Fruit fly (Drosophila melanogaster) whole organism, embryonic: ENCODE results near the gene CG42487.

Source experiments
- Abd-B ChIP-seq: fragments of 200-800 bp; sonication (Bioruptor generic); optimal IDR thresholded peaks from 2 replicates; lab custom pipeline; 2018; ENCODE audit warnings: missing biosample characterization, mild to moderate bottlenecking, missing genetic modification characterization, moderate library complexity
- BtbVII ChIP-seq: fragments of 200-800 bp; sonication (Bioruptor generic); optimal IDR thresholded peaks from 3 replicates; lab custom pipeline; 2017; ENCODE audit warnings: missing biosample characterization, mild to moderate bottlenecking, missing genetic modification characterization
- CG10431 ChIP-seq: fragments of 200-800 bp; sonication (Bioruptor generic); optimal IDR thresholded peaks from 3 replicates; lab custom pipeline; 2018; ENCODE audit warnings: missing biosample characterization, mild to moderate bottlenecking, missing genetic modification characterization
- CG11085 ChIP-seq: fragments of 200-800 bp; sonication (Bioruptor generic); IDR thresholded peaks from 2 replicates; pipeline ENCODE4 v1.3.6; 2022; ENCODE audit warnings: missing biosample characterization, missing genetic modification characterization
- CG15073 ChIP-seq: fragments of 200-800 bp; sonication (Bioruptor generic); optimal IDR thresholded peaks from 2 replicates; lab custom pipeline; 2016; ENCODE audit warnings: missing biosample characterization, missing genetic modification characterization
- CG16863 ChIP-seq: fragments of 200-800 bp; sonication (Bioruptor generic); optimal IDR thresholded peaks from 3 replicates; lab custom pipeline; 2016; ENCODE audit warnings: missing biosample characterization, missing genetic modification characterization
- CG17328 ChIP-seq: fragments of 200-800 bp; sonication (Bioruptor generic); IDR thresholded peaks from 2 replicates; pipeline ENCODE4 v1.3.6; 2022; ENCODE audit warnings: missing biosample characterization, missing genetic modification characterization
- CG1832 ChIP-seq: fragments of 200-800 bp; sonication (Bioruptor generic); optimal IDR thresholded peaks from 2 replicates; lab custom pipeline; 2017; ENCODE audit warnings: missing biosample characterization, mild to moderate bottlenecking, missing genetic modification characterization, inconsistent platforms
- CG18599 ChIP-seq: fragments of 200-800 bp; sonication (Bioruptor generic); optimal IDR thresholded peaks from 3 replicates; lab custom pipeline; 2017; ENCODE audit warnings: missing biosample characterization, missing genetic modification characterization, mild to moderate bottlenecking, moderate library complexity, missing genetic modification reagents
- CG2129 ChIP-seq: fragments of 200-800 bp; sonication (Bioruptor generic); IDR thresholded peaks from 2 replicates; pipeline ENCODE4 v1.3.6; 2022; ENCODE audit warnings: missing biosample characterization, missing genetic modification characterization; ENCODE audit not compliant: partially characterized antibody
- CG2202 ChIP-seq: fragments of 200-800 bp; sonication (Bioruptor generic); optimal IDR thresholded peaks from 2 replicates; lab custom pipeline; 2018; ENCODE audit warnings: missing biosample characterization, mild to moderate bottlenecking, missing genetic modification characterization
- CG32767 ChIP-seq: fragments of 200-800 bp; sonication (Bioruptor generic); IDR thresholded peaks from 2 replicates; pipeline ENCODE4 v1.3.6; 2022; ENCODE audit warnings: missing biosample characterization, missing genetic modification characterization
- CG33557 ChIP-seq: fragments of 200-800 bp; sonication (Bioruptor generic); optimal IDR thresholded peaks from 2 replicates; lab custom pipeline; 2019; ENCODE audit warnings: missing biosample characterization, mild to moderate bottlenecking, missing genetic modification characterization, moderate library complexity
- CG34224 ChIP-seq: fragments of 200-800 bp; sonication (Bioruptor generic); IDR thresholded peaks from 3 replicates; pipeline ENCODE4 v1.3.6; 2022; ENCODE audit warnings: missing biosample characterization, missing genetic modification characterization; ENCODE audit not compliant: partially characterized antibody
- CG4360 ChIP-seq: fragments of 200-800 bp; sonication (Bioruptor generic); IDR thresholded peaks from 2 replicates; pipeline ENCODE4 v1.3.6; 2022; ENCODE audit warnings: missing biosample characterization, missing genetic modification characterization
- CG7839 ChIP-seq: fragments of 200-800 bp; sonication (Bioruptor generic); optimal IDR thresholded peaks from 3 replicates; lab custom pipeline; 2018; ENCODE audit warnings: missing biosample characterization, mild to moderate bottlenecking, missing genetic modification characterization, moderate library complexity
- CG7928 ChIP-seq: fragments of 200-800 bp; sonication (Bioruptor generic); optimal IDR thresholded peaks from 2 replicates; lab custom pipeline; 2017; ENCODE audit warnings: missing biosample characterization, mild to moderate bottlenecking, missing genetic modification characterization
- CG7987 ChIP-seq: fragments of 200-800 bp; sonication (Bioruptor generic); optimal IDR thresholded peaks from 2 replicates; lab custom pipeline; 2018; ENCODE audit warnings: missing biosample characterization, mild to moderate bottlenecking, missing genetic modification characterization, moderate library complexity
- Chrac-16 ChIP-seq: fragments of 200-800 bp; sonication (Bioruptor generic); optimal IDR thresholded peaks from 3 replicates; lab custom pipeline; 2016; ENCODE audit warnings: missing biosample characterization, missing genetic modification characterization
- Ets97D ChIP-seq: fragments of 200-800 bp; sonication (Bioruptor generic); optimal IDR thresholded peaks from 3 replicates; lab custom pipeline; 2016; ENCODE audit warnings: missing biosample characterization, missing genetic modification characterization
- GATAe ChIP-seq: fragments of 200-800 bp; sonication (Bioruptor generic); conservative IDR thresholded peaks from 2 replicates; pipeline ENCODE4 v1.3.6; 2022; ENCODE audit warnings: missing biosample characterization, missing genetic modification characterization
- HmgZ ChIP-seq: fragments of 200-800 bp; sonication (Bioruptor generic); optimal IDR thresholded peaks from 2 replicates; lab custom pipeline; 2018; ENCODE audit warnings: missing biosample characterization, mild to moderate bottlenecking, missing genetic modification characterization
- Kr ChIP-seq: fragments of 200-800 bp; sonication (Bioruptor generic); optimal IDR thresholded peaks from 2 replicates; lab custom pipeline; 2017; ENCODE audit warnings: missing biosample characterization, mild to moderate bottlenecking, missing genetic modification characterization
- MBD-R2 ChIP-seq: fragments of 200-800 bp; sonication (Bioruptor generic); IDR thresholded peaks from 2 replicates; pipeline ENCODE4 v1.3.6; 2022; ENCODE audit warnings: missing biosample characterization, missing genetic modification characterization
- Mes4 ChIP-seq: fragments of 200-800 bp; sonication (Bioruptor generic); optimal IDR thresholded peaks from 2 replicates; lab custom pipeline; 2016; ENCODE audit warnings: missing biosample characterization, missing genetic modification characterization
- Spps ChIP-seq: fragments of 200-800 bp; sonication (Bioruptor generic); optimal IDR thresholded peaks from 2 replicates; lab custom pipeline; 2018; ENCODE audit warnings: missing biosample characterization, mild to moderate bottlenecking, missing genetic modification characterization
- Usf ChIP-seq: fragments of 200-800 bp; sonication (Bioruptor generic); optimal IDR thresholded peaks from 2 replicates; lab custom pipeline; 2017; ENCODE audit warnings: missing genotype, missing biosample characterization, missing genetic modification characterization
- ase ChIP-seq: fragments of 200-800 bp; sonication (Bioruptor generic); IDR thresholded peaks from 3 replicates; pipeline ENCODE4 v1.3.6; 2022; ENCODE audit warnings: missing biosample characterization, missing genetic modification characterization
- bab2 ChIP-seq: fragments of 200-800 bp; sonication (Bioruptor generic); optimal IDR thresholded peaks from 2 replicates; lab custom pipeline; 2016; ENCODE audit warnings: missing biosample characterization, missing genetic modification characterization
- crc ChIP-seq: fragments of 200-800 bp; sonication (Bioruptor generic); optimal IDR thresholded peaks from 2 replicates; lab custom pipeline; 2016; ENCODE audit warnings: missing biosample characterization, missing genetic modification characterization
- crp ChIP-seq, 2 experiments: fragments of 200-800 bp; sonication (Bioruptor generic); optimal IDR thresholded peaks; 2 replicates in 1 of 2; 3 replicates in 1 of 2; lab custom pipeline; 2017; ENCODE audit warnings: missing biosample characterization in 2 of 2, missing genetic modification characterization in 2 of 2, mild to moderate bottlenecking in 1 of 2, moderate library complexity in 1 of 2
- dati ChIP-seq: fragments of 200-800 bp; sonication (Bioruptor generic); IDR thresholded peaks from 2 replicates; pipeline ENCODE4 v1.3.6; 2022; ENCODE audit warnings: missing biosample characterization, missing genetic modification characterization
- dmrt99B ChIP-seq: fragments of 200-800 bp; sonication (Bioruptor generic); optimal IDR thresholded peaks from 2 replicates; lab custom pipeline; 2018; ENCODE audit warnings: missing biosample characterization, mild to moderate bottlenecking, missing genetic modification characterization, moderate library complexity
- hb ChIP-seq: fragments of 200-800 bp; sonication (Bioruptor generic); IDR thresholded peaks from 3 replicates; pipeline ENCODE4 v1.3.6; 2022; ENCODE audit warnings: missing biosample characterization, missing genetic modification characterization; ENCODE audit not compliant: partially characterized antibody
- kni ChIP-seq: fragments of 200-800 bp; sonication (Bioruptor generic); optimal IDR thresholded peaks from 3 replicates; lab custom pipeline; 2017; ENCODE audit warnings: mild to moderate bottlenecking, missing biosample characterization, missing genetic modification reagents, missing genetic modification characterization
- lov ChIP-seq, 2 experiments: fragments of 200-800 bp in 1 of 2; fragments of >200 bp in 1 of 2; sonication (Bioruptor generic) in 1 of 2; IDR thresholded peaks in 1 of 2; optimal IDR thresholded peaks in 1 of 2; 2 replicates in 1 of 2; 3 replicates in 1 of 2; pipeline versions ENCODE4 v1.3.6 to Lab custom; 2017 to 2022; ENCODE audit warnings: missing biosample characterization in 1 of 2, missing genetic modification characterization in 1 of 2
- mam ChIP-seq: fragments of 200-800 bp; sonication (Bioruptor generic); optimal IDR thresholded peaks from 3 replicates; lab custom pipeline; 2016; ENCODE audit warnings: missing biosample characterization, missing genetic modification characterization
- mld ChIP-seq: fragments of 200-800 bp; sonication (Bioruptor generic); IDR thresholded peaks from 3 replicates; pipeline ENCODE4 v1.3.6; 2022; ENCODE audit warnings: missing biosample characterization, missing genetic modification characterization; ENCODE audit not compliant: partially characterized antibody
- p53 ChIP-seq: fragments of 200-800 bp; sonication (Bioruptor generic); optimal IDR thresholded peaks from 2 replicates; lab custom pipeline; 2016; ENCODE audit warnings: missing biosample characterization, missing genetic modification characterization
- sens ChIP-seq: fragments of 200-800 bp; sonication (Bioruptor generic); peaks from one replicate; lab custom pipeline; 2016; ENCODE audit warnings: missing biosample characterization, missing genetic modification characterization
- tll ChIP-seq, 2 experiments: fragments of 200-800 bp in 1 of 2; fragments of >200 bp in 1 of 2; sonication (Bioruptor generic) in 1 of 2; optimal IDR thresholded peaks; 2 replicates each; lab custom pipeline; 2017 to 2019; ENCODE audit warnings: missing biosample characterization in 2 of 2, missing genetic modification characterization in 2 of 2, mild to moderate bottlenecking in 1 of 2, moderate library complexity in 1 of 2
- zf30C ChIP-seq: fragments of 200-800 bp; sonication (Bioruptor generic); optimal IDR thresholded peaks from 3 replicates; lab custom pipeline; 2018; ENCODE audit warnings: missing biosample characterization, mild to moderate bottlenecking, missing genetic modification characterization

Gene CG42487

dm6 chr3R:27946555-27947204, 12.4 kb downstream of the CG42487 start (continued):
- TF ChIP-seq kni, result peak; percentile 81
- TF ChIP-seq GATAe, result peak; percentile 71
- peak; percentile 49 for TF ChIP-seq CG10431 (GFP tag; lab: Kevin White, UChicago)
- no peak for TF ChIP-seq lov (optimal IDR thresholded peaks at IDR 0.05; lab: Kevin White, UChicago)
- 0 out of 3 replicates have a peak, but pooled peaks have one; percentile 17 for TF ChIP-seq lov (GFP tag; IDR thresholded peaks at IDR 0.05; lab: Robert Waterston, UW)
- TF ChIP-seq CG7928 (GFP tag; lab: Kevin White, UChicago), result no peak

- TF ChIP-seq sens (GFP tag; lab: Kevin White, UChicago), result peak; percentile 23
- TF ChIP-seq ase (GFP tag; lab: Robert Waterston, UW), result no peak
Observed at dm6 chr3R:27945398-27945797, 13.6 kb downstream of the CG42487 start.

- no peak for TF ChIP-seq CG33557
- no peak for TF ChIP-seq Mes4 (GFP tag; lab: Kevin White, UChicago)
- no peak for TF ChIP-seq CG32767 (GFP tag; lab: Robert Waterston, UW)
- TF ChIP-seq bab2, result no peak
- no peak for TF ChIP-seq p53 (GFP tag; lab: Kevin White, UChicago)
- TF ChIP-seq CG2129, result peak; percentile 81
- TF ChIP-seq dmrt99B (tag; lab: Kevin White, UChicago), result no peak
- TF ChIP-seq mld (GFP tag; lab: Robert Waterston, UW), result peak; percentile 95
- TF ChIP-seq HmgZ (tag; lab: Kevin White, UChicago), result peak; percentile 41
- TF ChIP-seq crc (GFP tag; lab: Kevin White, UChicago), result no peak
- TF ChIP-seq Usf (GFP tag; lab: Kevin White, UChicago), result peak; percentile 41
- TF ChIP-seq sens (GFP tag; lab: Kevin White, UChicago), result peak; percentile 76
- no peak for TF ChIP-seq dati (GFP tag; lab: Robert Waterston, UW)
- TF ChIP-seq CG17328 (GFP tag; lab: Robert Waterston, UW), result peak; percentile 50; the same call in 1 of the 2 replicates
- TF ChIP-seq BtbVII (GFP tag; lab: Kevin White, UChicago), result no peak
- TF ChIP-seq CG11085 (GFP tag; lab: Robert Waterston, UW), result peak; percentile 82
- peak; percentile 49 for TF ChIP-seq CG18599 (GFP tag; lab: Kevin White, UChicago)
- peak; percentile 81 for TF ChIP-seq CG34224 (GFP tag; lab: Robert Waterston, UW)
- TF ChIP-seq Ets97D (GFP tag; lab: Kevin White, UChicago), result peak; percentile 35
- no peak for TF ChIP-seq Spps (tag; lab: Kevin White, UChicago)
- no peak for TF ChIP-seq Kr (GFP tag; lab: Kevin White, UChicago)
- peak; percentile 88 for TF ChIP-seq MBD-R2 (GFP tag; lab: Robert Waterston, UW)
- TF ChIP-seq hb (GFP tag; lab: Robert Waterston, UW), result peak; percentile 96
- TF ChIP-seq tll (GFP tag; optimal IDR thresholded peaks at IDR 0.05; lab: Kevin White, UChicago), result no peak
- TF ChIP-seq CG16863 (GFP tag; lab: Kevin White, UChicago), result no peak
- peak; percentile 59 for TF ChIP-seq CG7839 (tag; lab: Kevin White, UChicago)
- TF ChIP-seq Chrac-16 (GFP tag; lab: Kevin White, UChicago), result peak; percentile 23
- no peak; the same call in 1 of the 2 replicates for TF ChIP-seq CG4360 (GFP tag; lab: Robert Waterston, UW)
- no peak for TF ChIP-seq CG1832 (GFP tag; lab: Kevin White, UChicago)
- no peak for TF ChIP-seq CG15073 (GFP tag; lab: Kevin White, UChicago)
- no peak for TF ChIP-seq CG2202 (tag; lab: Kevin White, UChicago)
- TF ChIP-seq crp (GFP tag; optimal IDR thresholded peaks at IDR 0.05; lab: Kevin White, UChicago), result peak in 1 of 2 experiments; percentile 39
- peak; percentile 61 for TF ChIP-seq Abd-B
- peak; percentile 57 for TF ChIP-seq mam (GFP tag; lab: Kevin White, UChicago)
- no peak for TF ChIP-seq zf30C (GFP tag; lab: Kevin White, UChicago)
- TF ChIP-seq CG7987 (GFP tag; lab: Kevin White, UChicago), result peak; percentile 20
Observed at dm6 chr3R:27937752-27938694, 21.0 kb downstream of the CG42487 start, which contains the start of the genes NSD and BOD1. TSS of gene NSD (minus strand) at chr3R:27937853. TSS of gene BOD1 (plus strand) at chr3R:27938245.
